Worm (Caenorhabditis elegans) whole organism, mixed stage, embryonic: ENCODE results near the gene K02E11.5.

Source experiments
- bed-3 ChIP-seq: fragments of 200-800 bp; sonication (Bioruptor generic); optimal IDR thresholded peaks from 3 replicates; lab custom pipeline; 2018; ENCODE audit warnings: mild to moderate bottlenecking, missing genetic modification characterization, moderate library complexity, missing compliant biosample characterization
- blmp-1 ChIP-seq: fragments of 150-350 bp; optimal IDR thresholded peaks from 2 replicates; lab custom pipeline; 2014; ENCODE audit warnings: missing biosample characterization, missing genetic modification characterization
- ceh-39 ChIP-seq: fragments of 150-350 bp; optimal IDR thresholded peaks from 2 replicates; lab custom pipeline; 2014; ENCODE audit warnings: missing biosample characterization, missing genetic modification characterization
- ceh-43 ChIP-seq: fragments of 200-800 bp; sonication (Bioruptor generic); optimal IDR thresholded peaks from 2 replicates; lab custom pipeline; 2018; ENCODE audit warnings: mild to moderate bottlenecking, missing genetic modification characterization, moderate library complexity, missing compliant biosample characterization
- ceh-83 ChIP-seq: fragments of 200-800 bp; sonication (Bioruptor generic); optimal IDR thresholded peaks from 2 replicates; lab custom pipeline; 2018; ENCODE audit warnings: mild to moderate bottlenecking, missing genetic modification characterization, missing compliant biosample characterization
- ces-1 ChIP-seq: fragments of 150-350 bp; optimal IDR thresholded peaks from 2 replicates; lab custom pipeline; 2014; ENCODE audit warnings: missing biosample characterization, missing genetic modification reagents, missing genetic modification characterization
- cnd-1 ChIP-seq: fragments of 200-800 bp; sonication (Bioruptor generic); optimal IDR thresholded peaks from 2 replicates; lab custom pipeline; 2018; ENCODE audit warnings: mild to moderate bottlenecking, missing genetic modification characterization, missing compliant biosample characterization
- elt-1 ChIP-seq: sonication (generic microtip); optimal IDR thresholded peaks from 2 replicates; lab custom pipeline; 2017; ENCODE audit warnings: missing genetic modification characterization, mild to moderate bottlenecking, missing compliant biosample characterization, antibody characterized with exemption, moderate library complexity, borderline replicate concordance; ENCODE audit not compliant: insufficient read depth
- flh-1 ChIP-seq: fragments of 200-800 bp; sonication (Bioruptor generic); optimal IDR thresholded peaks from 2 replicates; lab custom pipeline; 2018; ENCODE audit warnings: mild to moderate bottlenecking, missing genetic modification characterization, moderate library complexity, missing compliant biosample characterization
- ham-2 ChIP-seq: fragments of 200-800 bp; sonication (Bioruptor generic); optimal IDR thresholded peaks from 2 replicates; lab custom pipeline; 2018; ENCODE audit warnings: mild to moderate bottlenecking, missing genetic modification characterization, missing compliant biosample characterization
- hlh-1 ChIP-seq: fragments of 150-350 bp; optimal IDR thresholded peaks from 2 replicates; lab custom pipeline; 2014; ENCODE audit warnings: missing biosample characterization, missing genetic modification reagents, missing genetic modification characterization
- lin-13 ChIP-seq: fragments of 150-350 bp; optimal IDR thresholded peaks from 2 replicates; lab custom pipeline; 2014; ENCODE audit warnings: missing biosample characterization, missing genetic modification characterization
- lin-32 ChIP-seq: fragments of 200-800 bp; sonication (Bioruptor generic); optimal IDR thresholded peaks from 2 replicates; lab custom pipeline; 2018; ENCODE audit warnings: mild to moderate bottlenecking, missing genetic modification characterization, missing compliant biosample characterization
- mab-5 ChIP-seq: fragments of 150-350 bp; optimal IDR thresholded peaks from 2 replicates; lab custom pipeline; 2014; ENCODE audit warnings: missing biosample characterization, missing genetic modification characterization
- mls-2 ChIP-seq: sonication (generic microtip); optimal IDR thresholded peaks from 2 replicates; lab custom pipeline; 2016; ENCODE audit warnings: mild to moderate bottlenecking, missing genetic modification characterization, moderate library complexity, missing compliant biosample characterization
- nhr-237 ChIP-seq: fragments of 150-350 bp; optimal IDR thresholded peaks from 2 replicates; lab custom pipeline; 2014; ENCODE audit warnings: missing biosample characterization, missing genetic modification characterization
- pha-4 ChIP-seq: fragments of 150-350 bp; optimal IDR thresholded peaks from 2 replicates; lab custom pipeline; 2018; ENCODE audit warnings: missing biosample characterization, missing genetic modification reagents, missing genetic modification characterization
- sem-2 ChIP-seq: fragments of 200-800 bp; sonication (Bioruptor generic); optimal IDR thresholded peaks from 2 replicates; lab custom pipeline; 2018; ENCODE audit warnings: mild to moderate bottlenecking, missing genetic modification characterization, missing compliant biosample characterization
- sptf-1 ChIP-seq: sonication (generic microtip); optimal IDR thresholded peaks from 2 replicates; lab custom pipeline; 2017; ENCODE audit warnings: mild to moderate bottlenecking, missing genetic modification characterization, moderate library complexity, missing compliant biosample characterization
- unc-120 ChIP-seq: sonication (generic microtip); optimal IDR thresholded peaks from 2 replicates; lab custom pipeline; 2017; ENCODE audit warnings: missing genetic modification characterization, missing compliant biosample characterization; ENCODE audit not compliant: poor library complexity, severe bottlenecking
- unc-39 ChIP-seq: fragments of 150-350 bp; optimal IDR thresholded peaks from 2 replicates; lab custom pipeline; 2014; ENCODE audit warnings: missing biosample characterization, missing genetic modification characterization
- unc-62 ChIP-seq: fragments of 150-350 bp; optimal IDR thresholded peaks from 2 replicates; lab custom pipeline; 2014; ENCODE audit warnings: missing biosample characterization, missing genetic modification reagents, missing genetic modification characterization
- ztf-11 ChIP-seq: fragments of 150-350 bp; optimal IDR thresholded peaks from 2 replicates; lab custom pipeline; 2014; ENCODE audit warnings: missing biosample characterization, missing genetic modification characterization

Gene K02E11.5

ce11 chrV:14299569-14300064 is 47.5 kb downstream of the K02E11.5 start, which contains the start of the genes spig-3 and F14D7.12:
Gene spig-3, minus strand, starts transcription at chrV:14299669.
Gene F14D7.12, plus strand, starts transcription at chrV:14300014.
- TF ChIP-seq ceh-39 (tag; lab: Kevin White, UChicago), result no peak
- no peak for TF ChIP-seq ceh-83
- TF ChIP-seq ztf-11 (tag; lab: Kevin White, UChicago), result no peak
- TF ChIP-seq bed-3 (GFP tag; lab: Kevin White, UChicago), result no peak
- TF ChIP-seq unc-62, result no peak
- no peak for TF ChIP-seq pha-4 (tag; lab: Kevin White, UChicago)
- no peak for TF ChIP-seq lin-32 (GFP tag; lab: Kevin White, UChicago)
- no peak for TF ChIP-seq unc-120
- no peak for TF ChIP-seq sem-2
- TF ChIP-seq mls-2 (tag; lab: Kevin White, UChicago), result no peak
- no peak for TF ChIP-seq nhr-237
- no peak for TF ChIP-seq hlh-1 (tag; lab: Kevin White, UChicago)
- TF ChIP-seq ceh-43, result no peak
- TF ChIP-seq cnd-1 (tag; lab: Kevin White, UChicago), result no peak

DNA sequence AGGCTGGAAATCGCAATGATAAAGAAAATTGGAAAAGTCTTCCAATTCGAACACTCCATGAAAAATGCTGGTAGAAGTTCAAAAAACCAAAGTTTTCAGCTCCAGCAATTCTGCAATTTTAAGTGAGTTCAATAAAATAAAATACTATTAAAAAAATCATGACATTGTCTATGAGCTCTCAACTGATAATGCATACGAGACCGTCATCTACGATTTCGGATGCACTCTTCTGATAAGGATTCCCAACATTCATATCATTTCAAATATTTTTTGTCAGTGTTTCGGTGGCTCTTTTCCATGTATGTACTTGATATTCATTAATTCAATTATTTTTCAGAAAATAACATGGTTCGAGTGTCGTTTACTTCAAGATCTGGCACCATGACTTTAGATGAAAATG is 49.0 kb downstream of the K02E11.5 start, which contains the start of gene F14D7.6:
Gene F14D7.6 (plus strand): TSS at position 338 of the 400 bp plus-strand sequence.
- no peak for TF ChIP-seq hlh-1 (tag; lab: Kevin White, UChicago)
- no peak for TF ChIP-seq elt-1 (tag; lab: Kevin White, UChicago)
- no peak for TF ChIP-seq cnd-1 (tag; lab: Kevin White, UChicago)
- TF ChIP-seq unc-39 (tag; lab: Kevin White, UChicago), result no peak
- TF ChIP-seq unc-120, result no peak
- no peak for TF ChIP-seq unc-62
- no peak for TF ChIP-seq blmp-1
- TF ChIP-seq bed-3 (GFP tag; lab: Kevin White, UChicago), result no peak
- no peak for TF ChIP-seq mls-2 (tag; lab: Kevin White, UChicago)
- no peak for TF ChIP-seq sptf-1 (tag; lab: Kevin White, UChicago)
- no peak for TF ChIP-seq mab-5 (tag; lab: Kevin White, UChicago)
- TF ChIP-seq ceh-43, result no peak
- TF ChIP-seq ham-2 (GFP tag; lab: Kevin White, UChicago), result no peak
- no peak for TF ChIP-seq flh-1 (GFP tag; lab: Kevin White, UChicago)
- no peak for TF ChIP-seq lin-13 (tag; lab: Kevin White, UChicago)
- TF ChIP-seq ztf-11 (tag; lab: Kevin White, UChicago), result no peak
- no peak for TF ChIP-seq lin-32 (GFP tag; lab: Kevin White, UChicago)
- no peak for TF ChIP-seq ces-1 (GFP tag; lab: Kevin White, UChicago)
